Worm (Caenorhabditis elegans) whole organism, L4/young adult: Measurements from ENCODE around the gene srd-23.

Experiments used
- W03F9.2 ChIP-seq: fragments of 150-350 bp; optimal IDR thresholded peaks from 2 replicates; lab custom pipeline; 2014; ENCODE audit warnings: missing biosample characterization, missing genetic modification characterization
- dao-5 ChIP-seq: sonication (generic microtip); optimal IDR thresholded peaks from 2 replicates; lab custom pipeline; 2016; ENCODE audit warnings: missing genotype, missing genetic modification characterization, moderate library complexity, missing compliant biosample characterization
- him-1 ChIP-seq: sonication (generic microtip); optimal IDR thresholded peaks from 2 replicates; lab custom pipeline; 2016; ENCODE audit warnings: missing genotype, missing genetic modification reagents, missing genetic modification characterization, missing compliant biosample characterization

Gene srd-23

DNA sequence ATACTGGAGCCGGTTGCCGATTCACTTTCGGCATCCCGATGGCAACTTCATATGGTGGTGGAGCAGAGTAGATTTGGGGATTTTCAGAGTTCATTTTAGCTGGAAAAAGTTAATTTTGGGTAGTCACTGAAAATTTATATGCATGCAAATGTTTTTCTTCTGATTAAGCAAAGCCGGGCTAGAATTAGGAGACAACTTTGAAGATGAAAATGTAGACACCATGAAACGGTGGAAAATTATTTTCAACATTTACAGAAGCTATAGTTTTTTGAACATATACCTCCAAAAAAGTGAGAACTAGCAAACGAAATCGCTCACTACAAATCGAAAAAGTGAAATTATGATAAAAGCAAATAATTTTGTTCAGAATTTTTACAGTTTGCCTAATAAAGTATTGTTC, 40.5 kb downstream of the srd-23 start, which contains the start of gene Y40H7A.11:
Gene Y40H7A.11, minus strand, starts transcription at position 101 of the 400 bp plus-strand sequence.
- no peak for TF ChIP-seq W03F9.2 (tag; lab: Kevin White, UChicago)
- no peak for TF ChIP-seq dao-5 (tag; lab: Kevin White, UChicago)
- no peak for TF ChIP-seq him-1 (tag; lab: Kevin White, UChicago)
